Worm (Caenorhabditis elegans): Measurements from ENCODE around the gene grd-12.

grd-12 gene

DNA sequence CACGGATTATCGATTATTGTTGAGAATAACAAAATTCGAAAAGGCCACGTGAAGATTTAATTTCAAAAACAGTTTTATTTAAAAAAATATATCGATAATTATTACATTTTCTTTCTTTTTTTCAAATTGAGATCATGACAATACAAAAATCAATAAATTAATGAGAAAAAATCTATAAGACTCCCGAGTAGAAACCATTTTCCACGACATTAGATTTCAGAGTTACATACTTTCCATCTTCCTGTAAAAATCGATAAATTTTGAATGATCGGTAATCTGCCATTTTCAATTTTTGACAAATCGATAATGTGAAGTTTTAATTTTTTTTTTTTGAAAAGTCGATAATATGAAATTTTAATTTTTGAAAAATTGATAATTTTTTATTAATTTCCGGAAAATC, 32.6 kb upstream of the grd-12 start, which contains the start of gene C30G7.3:
Gene C30G7.3, minus strand, starts transcription at position 8 of the 400 bp plus-strand sequence.
- TF ChIP-seq bed-3 (GFP tag; optimal IDR thresholded peaks at IDR 0.05) = no peak
- no peak for TF ChIP-seq nhr-76 (tag; optimal IDR thresholded peaks at IDR 0.05)
- no peak for TF ChIP-seq mab-5 (tag; optimal IDR thresholded peaks at IDR 0.05)
- no peak for TF ChIP-seq drap-1 (GFP tag; optimal IDR thresholded peaks at IDR 0.05)
- no peak for TF ChIP-seq cnd-1 (tag; optimal IDR thresholded peaks at IDR 0.05)
- TF ChIP-seq nhr-28 (tag; optimal IDR thresholded peaks at IDR 0.05) = no peak
- TF ChIP-seq mep-1 (tag; optimal IDR thresholded peaks at IDR 0.05) = no peak
- TF ChIP-seq ztf-11 (tag; optimal IDR thresholded peaks at IDR 0.05) = no peak
- no peak for TF ChIP-seq ham-2 (GFP tag; optimal IDR thresholded peaks at IDR 0.05)
- TF ChIP-seq blmp-1 (tag; optimal IDR thresholded peaks at IDR 0.05) = no peak
- no peak for TF ChIP-seq lin-32 (GFP tag; optimal IDR thresholded peaks at IDR 0.05)
- no peak for TF ChIP-seq nhr-237 (tag; optimal IDR thresholded peaks at IDR 0.05)
- no peak for TF ChIP-seq lin-13 (tag; optimal IDR thresholded peaks at IDR 0.05)
- TF ChIP-seq snpc-4 (tag; optimal IDR thresholded peaks at IDR 0.05) = no peak

ce11 chrV:14947022-14947421, 31.3 kb upstream of the grd-12 start, which contains the start of gene C30G7.4:
Gene C30G7.4 (minus strand): TSS chrV:14947122.
- TF ChIP-seq flh-1 (GFP tag; optimal IDR thresholded peaks at IDR 0.05) (no peak), blmp-1 (tag; optimal IDR thresholded peaks at IDR 0.05) (no peak), ztf-11 (tag; optimal IDR thresholded peaks at IDR 0.05) (no peak), ham-2 (GFP tag; optimal IDR thresholded peaks at IDR 0.05) (no peak), mab-5 (tag; optimal IDR thresholded peaks at IDR 0.05) (no peak)

ce11 chrV:14948566-14948965, 29.7 kb upstream of the grd-12 start:
- TF ChIP-seq pha-4 (tag; optimal IDR thresholded peaks at IDR 0.05) (no peak), elt-1 (tag; optimal IDR thresholded peaks at IDR 0.05; ENCODE audit: borderline replicate concordance, insufficient read depth) (no peak), zip-8 (tag; optimal IDR thresholded peaks at IDR 0.05) (no peak), blmp-1 (tag; optimal IDR thresholded peaks at IDR 0.05) (no peak), nhr-2 (tag; optimal IDR thresholded peaks at IDR 0.05) (no peak), hlh-1 (tag; optimal IDR thresholded peaks at IDR 0.05) (no peak), ces-1 (GFP tag; optimal IDR thresholded peaks at IDR 0.05) (no peak), unc-62 (GFP tag; optimal IDR thresholded peaks at IDR 0.05) (no peak), elt-3 (tag; optimal IDR thresholded peaks at IDR 0.05) (no peak)

DNA sequence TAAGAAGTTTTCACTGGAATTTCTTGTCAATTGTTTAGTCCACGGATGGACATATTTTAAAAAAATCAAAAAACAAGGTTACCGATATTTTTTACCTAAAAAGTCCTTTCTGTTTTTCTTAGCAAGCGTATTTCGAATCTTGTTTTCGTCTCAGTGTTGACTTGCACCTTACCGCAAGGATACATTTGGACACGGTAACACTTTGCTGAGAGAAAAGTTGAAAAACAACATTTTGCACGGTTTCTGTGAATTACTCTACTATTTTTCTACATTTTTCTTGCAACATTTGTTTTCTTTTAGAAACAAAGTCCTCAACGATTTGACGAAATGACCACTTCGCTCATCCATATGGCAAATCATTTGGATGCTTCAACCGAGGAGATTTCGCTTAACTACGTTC, 28.8 kb upstream of the grd-12 start, which contains the start of gene hil-1:
Gene hil-1, plus strand, starts transcription at position 301 of the 400 bp plus-strand sequence.
- no peak for TF ChIP-seq nhr-237 (tag; optimal IDR thresholded peaks at IDR 0.05)
- no peak for TF ChIP-seq mab-5 (tag; optimal IDR thresholded peaks at IDR 0.05)
- no peak for TF ChIP-seq flh-1 (GFP tag; optimal IDR thresholded peaks at IDR 0.05)

DNA sequence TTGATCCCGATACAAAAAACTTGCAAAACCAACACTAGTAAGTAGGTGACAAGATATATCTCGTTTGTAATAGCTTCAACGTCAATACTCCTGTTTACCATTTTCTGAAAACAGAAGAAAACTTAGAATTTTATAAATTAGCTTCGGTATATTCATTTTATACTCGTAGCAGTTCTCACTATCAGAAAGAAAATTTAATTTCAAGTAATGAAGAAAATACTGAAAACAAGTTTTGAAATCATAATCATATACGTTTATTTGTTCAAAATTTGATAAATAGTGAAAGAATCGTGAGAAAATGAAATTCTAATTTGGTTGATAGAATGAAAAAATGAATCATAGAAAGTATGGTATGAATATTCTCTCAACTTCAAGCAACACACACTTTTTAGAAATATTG, 23.7 kb upstream of the grd-12 start, which contains the start of gene C30G7.5:
Gene C30G7.5, minus strand, starts transcription at position 101 of the 400 bp plus-strand sequence.
- TF ChIP-seq mls-2 (tag; optimal IDR thresholded peaks at IDR 0.05) (no peak), ces-1 (GFP tag; optimal IDR thresholded peaks at IDR 0.05) (no peak), ceh-43 (GFP tag; optimal IDR thresholded peaks at IDR 0.05) (no peak), nhr-76 (tag; optimal IDR thresholded peaks at IDR 0.05) (no peak), unc-39 (tag; optimal IDR thresholded peaks at IDR 0.05) (no peak), ham-2 (GFP tag; optimal IDR thresholded peaks at IDR 0.05) (no peak), nhr-2 (tag; optimal IDR thresholded peaks at IDR 0.05) (no peak), unc-120 (tag; optimal IDR thresholded peaks at IDR 0.05; ENCODE audit: poor library complexity, severe bottlenecking) (no peak), pha-4 (tag; optimal IDR thresholded peaks at IDR 0.05) (no peak), elt-1 (tag; optimal IDR thresholded peaks at IDR 0.05; ENCODE audit: borderline replicate concordance, insufficient read depth) (no peak), ceh-39 (tag; optimal IDR thresholded peaks at IDR 0.05) (no peak), mab-5 (tag; optimal IDR thresholded peaks at IDR 0.05) (no peak), mep-1 (tag; optimal IDR thresholded peaks at IDR 0.05) (no peak), nhr-237 (tag; optimal IDR thresholded peaks at IDR 0.05) (no peak)

DNA sequence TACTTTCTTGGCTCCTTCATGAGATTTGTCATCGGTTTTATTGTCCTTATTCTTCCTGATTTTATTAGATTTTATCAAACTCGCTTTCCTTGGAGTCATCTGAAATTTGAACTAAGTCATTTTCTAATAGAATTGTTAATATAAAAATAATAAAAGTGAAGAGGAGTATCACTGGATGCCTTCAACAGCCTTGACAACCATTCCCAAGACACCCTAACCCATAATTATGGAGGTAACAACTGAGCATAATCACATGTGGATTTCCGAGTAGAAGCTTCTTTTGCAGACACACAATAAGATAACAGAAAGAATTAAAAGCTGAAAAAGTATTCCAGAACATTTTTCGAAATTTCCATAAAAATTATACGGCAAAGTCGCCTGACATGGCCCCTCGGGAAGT, 22.6 kb upstream of the grd-12 start, which contains the start of gene F02D8.9:
Gene F02D8.9, minus strand, starts transcription at position 101 of the 400 bp plus-strand sequence.
- TF ChIP-seq sem-2 (GFP tag; optimal IDR thresholded peaks at IDR 0.05) = no peak
- no peak for TF ChIP-seq ces-1 (GFP tag; optimal IDR thresholded peaks at IDR 0.05)
- TF ChIP-seq unc-120 (tag; optimal IDR thresholded peaks at IDR 0.05; ENCODE audit: poor library complexity, severe bottlenecking) = no peak
- TF ChIP-seq mls-2 (tag; optimal IDR thresholded peaks at IDR 0.05) = no peak
- no peak for TF ChIP-seq flh-1 (GFP tag; optimal IDR thresholded peaks at IDR 0.05)
- no peak for TF ChIP-seq lsy-2 (tag; optimal IDR thresholded peaks at IDR 0.05)
- TF ChIP-seq lin-32 (GFP tag; optimal IDR thresholded peaks at IDR 0.05) = no peak
- no peak for TF ChIP-seq pha-4 (tag; optimal IDR thresholded peaks at IDR 0.05)
- TF ChIP-seq tbx-8 (GFP tag; optimal IDR thresholded peaks at IDR 0.05) = no peak
- no peak for TF ChIP-seq ztf-11 (tag; optimal IDR thresholded peaks at IDR 0.05)
- no peak for TF ChIP-seq ceh-43 (GFP tag; optimal IDR thresholded peaks at IDR 0.05)
- no peak for TF ChIP-seq ceh-39 (tag; optimal IDR thresholded peaks at IDR 0.05)
- no peak for TF ChIP-seq M03D4.4 (tag; optimal IDR thresholded peaks at IDR 0.05)
